Fruit fly (Drosophila melanogaster) whole organism, embryonic: Measurements from ENCODE around the gene Cnep1r2.

ENCODE experiments used
- ATbp ChIP-seq: fragments of 200-800 bp; sonication (Bioruptor generic); optimal IDR thresholded peaks from 2 replicates; lab custom pipeline; 2017; ENCODE audit warnings: missing biosample characterization, mild to moderate bottlenecking, missing genetic modification characterization, missing genetic modification reagents
- Atf6 ChIP-seq: fragments of 200-800 bp; sonication (Bioruptor generic); IDR thresholded peaks from 2 replicates; pipeline ENCODE4 v1.3.6; 2022; ENCODE audit warnings: missing biosample characterization, missing genetic modification characterization
- Bdp1 ChIP-seq: fragments of 200-800 bp; sonication (Bioruptor generic); optimal IDR thresholded peaks from 3 replicates; lab custom pipeline; 2016; ENCODE audit warnings: missing biosample characterization, missing genetic modification characterization
- CG10267 ChIP-seq: fragments of 200-800 bp; sonication (Bioruptor generic); optimal IDR thresholded peaks from 2 replicates; lab custom pipeline; 2018; ENCODE audit warnings: missing biosample characterization, mild to moderate bottlenecking, missing genetic modification characterization, moderate library complexity
- CG12104 ChIP-seq: fragments of 200-800 bp; sonication (Bioruptor generic); optimal IDR thresholded peaks from 3 replicates; lab custom pipeline; 2016; ENCODE audit warnings: missing biosample characterization, missing genetic modification characterization
- CG12155 ChIP-seq: fragments of 200-800 bp; sonication (Bioruptor generic); optimal IDR thresholded peaks from 3 replicates; lab custom pipeline; 2016; ENCODE audit warnings: missing biosample characterization, missing genetic modification characterization
- CG13624 ChIP-seq: fragments of 200-800 bp; sonication (Bioruptor generic); optimal IDR thresholded peaks from 2 replicates; lab custom pipeline; 2016; ENCODE audit warnings: missing biosample characterization, missing genetic modification characterization
- CG15011 ChIP-seq: fragments of 200-800 bp; sonication (Bioruptor generic); optimal IDR thresholded peaks from 3 replicates; lab custom pipeline; 2018; ENCODE audit warnings: missing biosample characterization, mild to moderate bottlenecking, missing genetic modification characterization
- CG1603 ChIP-seq: fragments of 200-800 bp; sonication (Bioruptor generic); optimal IDR thresholded peaks from 2 replicates; lab custom pipeline; 2019; ENCODE audit warnings: missing biosample characterization, mild to moderate bottlenecking, missing genetic modification characterization, moderate library complexity
- CG17385 ChIP-seq: fragments of 200-800 bp; sonication (Bioruptor generic); optimal IDR thresholded peaks from 3 replicates; lab custom pipeline; 2018; ENCODE audit warnings: missing biosample characterization, mild to moderate bottlenecking, missing genetic modification characterization
- CG18262 ChIP-seq: fragments of 200-800 bp; optimal IDR thresholded peaks from 3 replicates; lab custom pipeline; 2019; ENCODE audit warnings: missing biosample characterization, mild to moderate bottlenecking, missing genetic modification characterization, moderate library complexity
- CG18599 ChIP-seq: fragments of 200-800 bp; sonication (Bioruptor generic); optimal IDR thresholded peaks from 3 replicates; lab custom pipeline; 2017; ENCODE audit warnings: missing biosample characterization, missing genetic modification characterization, mild to moderate bottlenecking, moderate library complexity, missing genetic modification reagents
- CG2120 ChIP-seq: fragments of 200-800 bp; sonication (Bioruptor generic); optimal IDR thresholded peaks from 3 replicates; lab custom pipeline; 2016; ENCODE audit warnings: missing biosample characterization, missing genetic modification characterization
- CG2875 ChIP-seq: fragments of 200-800 bp; sonication (Bioruptor generic); optimal IDR thresholded peaks from 2 replicates; lab custom pipeline; 2017; ENCODE audit warnings: missing biosample characterization, mild to moderate bottlenecking, missing genetic modification characterization, missing genetic modification reagents
- CG32532 ChIP-seq: fragments of 200-800 bp; sonication (Bioruptor generic); IDR thresholded peaks from 2 replicates; pipeline ENCODE4 v1.3.6; 2022; ENCODE audit warnings: missing biosample characterization, missing genetic modification characterization
- CG32772 ChIP-seq: fragments of 200-800 bp; sonication (Bioruptor generic); IDR thresholded peaks from 2 replicates; pipeline ENCODE4 v1.3.6; 2022; ENCODE audit warnings: missing biosample characterization, missing genetic modification characterization
- CG34376 ChIP-seq: fragments of 200-800 bp; sonication (Bioruptor generic); optimal IDR thresholded peaks from 2 replicates; lab custom pipeline; 2018; ENCODE audit warnings: missing biosample characterization, mild to moderate bottlenecking, missing genetic modification characterization
- CG4328 ChIP-seq: fragments of 200-800 bp; sonication (Bioruptor generic); optimal IDR thresholded peaks from 3 replicates; lab custom pipeline; 2017; ENCODE audit warnings: missing biosample characterization, missing genetic modification reagents, missing genetic modification characterization
- CG43689 ChIP-seq: fragments of 200-800 bp; sonication (Bioruptor generic); IDR thresholded peaks from 2 replicates; pipeline ENCODE4 v1.3.6; 2022; ENCODE audit warnings: missing biosample characterization, missing genetic modification characterization
- CG4404 ChIP-seq: fragments of 200-800 bp; sonication (Bioruptor generic); IDR thresholded peaks from 2 replicates; pipeline ENCODE4 v1.3.6; 2022; ENCODE audit warnings: missing biosample characterization, missing genetic modification characterization
- CG7786 ChIP-seq: fragments of 200-800 bp; sonication (Bioruptor generic); optimal IDR thresholded peaks from 2 replicates; lab custom pipeline; 2016; ENCODE audit warnings: missing biosample characterization, missing genetic modification characterization
- CG7963 ChIP-seq: fragments of 200-800 bp; sonication (Bioruptor generic); IDR thresholded peaks from 3 replicates; pipeline ENCODE4 v1.3.6; 2022; ENCODE audit warnings: missing biosample characterization, missing genetic modification characterization; ENCODE audit not compliant: partially characterized antibody
- CG9932 ChIP-seq: fragments of 200-800 bp; sonication (Bioruptor generic); IDR thresholded peaks from 2 replicates; pipeline ENCODE4 v1.3.6; 2022; ENCODE audit warnings: missing biosample characterization, missing genetic modification characterization
- CTCF ChIP-seq: fragments of 200-800 bp; sonication (Bioruptor generic); optimal IDR thresholded peaks from 2 replicates; lab custom pipeline; 2017; ENCODE audit warnings: missing biosample characterization, mild to moderate bottlenecking, missing genetic modification characterization, moderate library complexity
- D ChIP-seq, 2 experiments: fragments of 200-800 bp in 1 of 2; fragments of >200 bp in 1 of 2; sonication (Bioruptor generic) in 1 of 2; optimal IDR thresholded peaks; 2 replicates in 1 of 2; 3 replicates in 1 of 2; lab custom pipeline; 2017; ENCODE audit warnings: mild to moderate bottlenecking in 1 of 2, missing biosample characterization in 1 of 2, missing genetic modification characterization in 1 of 2, missing genetic modification reagents in 1 of 2
- H2.0 ChIP-seq: fragments of 200-800 bp; sonication (Bioruptor generic); IDR thresholded peaks from 2 replicates; pipeline ENCODE4 v1.3.6; 2022; ENCODE audit warnings: missing biosample characterization, missing genetic modification characterization
- Hr3 ChIP-seq: fragments of 200-800 bp; sonication (Bioruptor generic); optimal IDR thresholded peaks from 3 replicates; lab custom pipeline; 2016; ENCODE audit warnings: missing biosample characterization, missing genetic modification characterization
- Hr39 ChIP-seq: fragments of >200 bp; optimal IDR thresholded peaks from 2 replicates; lab custom pipeline; 2017
- MTF-1 ChIP-seq: fragments of 200-800 bp; sonication (Bioruptor generic); optimal IDR thresholded peaks from 2 replicates; lab custom pipeline; 2018; ENCODE audit warnings: missing biosample characterization, mild to moderate bottlenecking, missing genetic modification characterization, borderline replicate concordance
- Nf-YA ChIP-seq: fragments of 200-800 bp; sonication (Bioruptor generic); IDR thresholded peaks from 2 replicates; pipeline ENCODE4 v1.3.6; 2022; ENCODE audit warnings: missing biosample characterization, missing genetic modification characterization
- Oaz ChIP-seq: fragments of 200-800 bp; sonication (Bioruptor generic); IDR thresholded peaks from 2 replicates; pipeline ENCODE4 v1.3.6; 2022; ENCODE audit warnings: missing biosample characterization, missing genetic modification characterization
- Optix ChIP-seq: fragments of 200-800 bp; sonication (Bioruptor generic); IDR thresholded peaks from 3 replicates; pipeline ENCODE4 v1.3.6; 2022; ENCODE audit warnings: missing biosample characterization, missing genetic modification characterization
- PHDP ChIP-seq: fragments of 200-800 bp; sonication (Bioruptor generic); optimal IDR thresholded peaks from 3 replicates; lab custom pipeline; 2018; ENCODE audit warnings: missing biosample characterization, mild to moderate bottlenecking, missing genetic modification characterization, moderate library complexity
- Ptx1 ChIP-seq: fragments of 200-800 bp; sonication (Bioruptor generic); IDR thresholded peaks from 2 replicates; pipeline ENCODE4 v1.3.6; 2022; ENCODE audit warnings: missing biosample characterization, missing genetic modification characterization
- Rfx ChIP-seq: fragments of 200-800 bp; sonication (Bioruptor generic); IDR thresholded peaks from 2 replicates; pipeline ENCODE4 v1.3.6; 2022; ENCODE audit warnings: missing biosample characterization, missing genetic modification characterization
- ara ChIP-seq: fragments of 200-800 bp; sonication (Bioruptor generic); IDR thresholded peaks from 2 replicates; pipeline ENCODE4 v1.3.6; 2022; ENCODE audit warnings: missing biosample characterization, missing genetic modification characterization
- chn ChIP-seq: fragments of 200-800 bp; sonication (Bioruptor generic); optimal IDR thresholded peaks from 2 replicates; lab custom pipeline; 2016; ENCODE audit warnings: missing biosample characterization, missing genetic modification characterization
- da ChIP-seq: fragments of 200-800 bp; sonication (Bioruptor generic); optimal IDR thresholded peaks from 2 replicates; lab custom pipeline; 2016; ENCODE audit warnings: missing biosample characterization, missing genetic modification characterization
- dan ChIP-seq: fragments of 200-800 bp; sonication (Bioruptor generic); IDR thresholded peaks from 2 replicates; pipeline ENCODE4 v1.3.6; 2022; ENCODE audit warnings: missing biosample characterization, missing genetic modification characterization
- fd102C ChIP-seq: fragments of 200-800 bp; sonication (Bioruptor generic); optimal IDR thresholded peaks from 2 replicates; lab custom pipeline; 2018; ENCODE audit warnings: missing biosample characterization, mild to moderate bottlenecking, missing genetic modification characterization, moderate library complexity
- hbn ChIP-seq: fragments of 200-800 bp; sonication (Bioruptor generic); IDR thresholded peaks from 2 replicates; pipeline ENCODE4 v1.3.6; 2022; ENCODE audit warnings: missing biosample characterization, missing genetic modification characterization; ENCODE audit not compliant: partially characterized antibody
- jigr1 ChIP-seq: fragments of 200-800 bp; sonication (Bioruptor generic); IDR thresholded peaks from 3 replicates; pipeline ENCODE4 v1.3.6; 2022; ENCODE audit warnings: missing biosample characterization, missing genetic modification characterization
- lbe ChIP-seq: fragments of 200-800 bp; sonication (Bioruptor generic); optimal IDR thresholded peaks from 2 replicates; lab custom pipeline; 2016; ENCODE audit warnings: missing biosample characterization, mild to moderate bottlenecking, missing genetic modification characterization
- maf-S ChIP-seq: fragments of 200-800 bp; sonication (Bioruptor generic); optimal IDR thresholded peaks from 2 replicates; lab custom pipeline; 2016; ENCODE audit warnings: missing biosample characterization, missing genetic modification characterization
- p53 ChIP-seq: fragments of 200-800 bp; sonication (Bioruptor generic); optimal IDR thresholded peaks from 2 replicates; lab custom pipeline; 2016; ENCODE audit warnings: missing biosample characterization, missing genetic modification characterization
- psq ChIP-seq: fragments of 200-800 bp; sonication (Bioruptor generic); optimal IDR thresholded peaks from 2 replicates; lab custom pipeline; 2017; ENCODE audit warnings: missing biosample characterization, missing genetic modification characterization
- row ChIP-seq: fragments of 200-800 bp; sonication (Bioruptor generic); IDR thresholded peaks from 3 replicates; pipeline ENCODE4 v1.3.6; 2022; ENCODE audit warnings: missing biosample characterization, missing genetic modification characterization
- shn ChIP-seq: fragments of 200-800 bp; sonication (Bioruptor generic); optimal IDR thresholded peaks from 3 replicates; lab custom pipeline; 2016; ENCODE audit warnings: missing biosample characterization, missing genetic modification characterization
- sisA ChIP-seq: fragments of 200-800 bp; sonication (Bioruptor generic); IDR thresholded peaks from 2 replicates; pipeline ENCODE4 v1.3.6; 2022; ENCODE audit warnings: missing biosample characterization, missing genetic modification characterization
- tx ChIP-seq: fragments of 200-800 bp; sonication (Bioruptor generic); optimal IDR thresholded peaks from 2 replicates; lab custom pipeline; 2016; ENCODE audit warnings: missing biosample characterization, missing genetic modification characterization
- wor ChIP-seq: fragments of 200-800 bp; sonication (Bioruptor generic); IDR thresholded peaks from 2 replicates; pipeline ENCODE4 v1.3.6; 2022; ENCODE audit warnings: missing biosample characterization, missing genetic modification characterization
- zfh2 ChIP-seq: fragments of 200-800 bp; sonication (Bioruptor generic); optimal IDR thresholded peaks from 2 replicates; lab custom pipeline; 2016; ENCODE audit warnings: missing biosample characterization, missing genetic modification characterization

The Cnep1r2 gene

DNA sequence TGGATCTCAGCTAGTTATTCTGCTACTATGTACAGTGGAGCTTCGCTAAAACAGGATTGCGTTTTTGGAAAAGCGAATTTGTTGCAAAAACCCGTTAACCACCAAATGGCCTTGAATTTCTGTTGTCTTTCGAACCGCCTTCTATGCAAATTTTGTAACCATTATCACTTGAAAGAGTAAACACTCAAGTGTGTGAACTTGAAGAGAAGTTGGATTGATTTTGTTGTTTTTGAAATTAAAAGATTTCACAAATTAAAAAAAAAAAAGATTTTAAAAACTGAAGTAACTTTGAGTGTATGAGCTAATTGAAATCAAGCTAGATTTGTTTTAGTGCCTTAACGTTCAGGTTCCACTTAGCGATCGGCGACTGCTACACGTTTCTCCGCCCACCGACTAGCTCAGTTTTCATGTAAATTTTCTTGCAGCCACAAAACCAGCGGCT, 46.0 kb downstream of the Cnep1r2 start (continued):
- TF ChIP-seq CG32532 (GFP tag; lab: Robert Waterston, UW): peak; percentile 78
- TF ChIP-seq Atf6 (GFP tag; lab: Robert Waterston, UW): peak; percentile 68
- 0 out of 2 replicates have a peak, but pooled peaks have one; percentile 9 for TF ChIP-seq CG4404 (GFP tag; lab: Robert Waterston, UW)
- no peak for TF ChIP-seq psq (GFP tag; lab: Kevin White, UChicago)
- peak; percentile 67 for TF ChIP-seq CG2875
- peak; percentile 55 for TF ChIP-seq zfh2 (GFP tag; lab: Kevin White, UChicago)
- TF ChIP-seq Rfx (GFP tag; lab: Robert Waterston, UW): peak; percentile 74
- peak; percentile 66; the same call in 1 of the 2 replicates for TF ChIP-seq ara
- TF ChIP-seq chn (GFP tag; lab: Kevin White, UChicago): peak; percentile 42
- peak; percentile 65 for TF ChIP-seq CG18599 (GFP tag; lab: Kevin White, UChicago)
- peak; percentile 9 for TF ChIP-seq Bdp1 (GFP tag; lab: Kevin White, UChicago)
- TF ChIP-seq jigr1 (GFP tag; lab: Robert Waterston, UW): peak; percentile 51; the same call in 1 of the 3 replicates
- peak; percentile 68 for TF ChIP-seq row (GFP tag; lab: Robert Waterston, UW)
- no peak for TF ChIP-seq D (optimal IDR thresholded peaks at IDR 0.05; lab: Kevin White, UChicago)
- TF ChIP-seq D (GFP tag; optimal IDR thresholded peaks at IDR 0.05; lab: Kevin White, UChicago): peak; percentile 63
- peak; percentile 9 for TF ChIP-seq CTCF (GFP tag; lab: Kevin White, UChicago)
- TF ChIP-seq fd102C (GFP tag; lab: Kevin White, UChicago): no peak
- no peak for TF ChIP-seq hbn
- peak; percentile 45 for TF ChIP-seq CG17385 (GFP tag; lab: Kevin White, UChicago)
- TF ChIP-seq da (GFP tag; lab: Kevin White, UChicago): no peak
- no peak for TF ChIP-seq dan (GFP tag; lab: Robert Waterston, UW)
- TF ChIP-seq CG12104: peak; percentile 62
- peak; percentile 48 for TF ChIP-seq Nf-YA (GFP tag; lab: Robert Waterston, UW)
- TF ChIP-seq Oaz (GFP tag; lab: Robert Waterston, UW): peak; percentile 69
- peak; percentile 70 for TF ChIP-seq ATbp (GFP tag; lab: Kevin White, UChicago)
- TF ChIP-seq CG32772 (GFP tag; lab: Robert Waterston, UW): peak; percentile 70
- peak; percentile 21; the same call in 1 of the 2 replicates for TF ChIP-seq H2.0 (GFP tag; lab: Robert Waterston, UW)
- TF ChIP-seq CG10267: peak; percentile 49
- peak; percentile 52 for TF ChIP-seq MTF-1 (GFP tag; lab: Kevin White, UChicago)
- no peak for TF ChIP-seq CG4328 (GFP tag; lab: Kevin White, UChicago)
- TF ChIP-seq wor: peak; percentile 61
- TF ChIP-seq p53: no peak
- TF ChIP-seq CG12155 (GFP tag; lab: Kevin White, UChicago): no peak
- peak; percentile 36 for TF ChIP-seq Hr3
- peak; percentile 17 for TF ChIP-seq PHDP
- peak; percentile 80 for TF ChIP-seq sisA
- peak; percentile 38 for TF ChIP-seq CG9932 (GFP tag; lab: Robert Waterston, UW)
- TF ChIP-seq CG13624 (GFP tag; lab: Kevin White, UChicago): peak; percentile 47
- no peak for TF ChIP-seq lbe
- 0 out of 2 replicates have a peak, but pooled peaks have one; percentile 26 for TF ChIP-seq CG43689 (GFP tag; lab: Robert Waterston, UW)
- TF ChIP-seq Optix (GFP tag; lab: Robert Waterston, UW): peak; percentile 62; the same call in 1 of the 3 replicates
- TF ChIP-seq CG7786 (GFP tag; lab: Kevin White, UChicago): peak; percentile 57
- TF ChIP-seq Ptx1 (GFP tag; lab: Robert Waterston, UW): peak; percentile 84
- TF ChIP-seq CG18262 (tag; lab: Kevin White, UChicago): peak; percentile 61
- peak; percentile 80 for TF ChIP-seq maf-S (GFP tag; lab: Kevin White, UChicago)
- TF ChIP-seq CG7963 (GFP tag; lab: Robert Waterston, UW): no peak
- peak; percentile 63 for TF ChIP-seq CG15011 (GFP tag; lab: Kevin White, UChicago)
- TF ChIP-seq Hr39 (lab: Kevin White, UChicago): no peak
- TF ChIP-seq CG1603 (tag; lab: Kevin White, UChicago): peak; percentile 51
- TF ChIP-seq shn (GFP tag; lab: Kevin White, UChicago): peak; percentile 51
- no peak for TF ChIP-seq CG34376
- peak; percentile 54 for TF ChIP-seq CG2120 (GFP tag; lab: Kevin White, UChicago)
- peak; percentile 35 for TF ChIP-seq tx
